Fruit fly (Drosophila melanogaster): ENCODE measurements around the gene CG14273.

DNA sequence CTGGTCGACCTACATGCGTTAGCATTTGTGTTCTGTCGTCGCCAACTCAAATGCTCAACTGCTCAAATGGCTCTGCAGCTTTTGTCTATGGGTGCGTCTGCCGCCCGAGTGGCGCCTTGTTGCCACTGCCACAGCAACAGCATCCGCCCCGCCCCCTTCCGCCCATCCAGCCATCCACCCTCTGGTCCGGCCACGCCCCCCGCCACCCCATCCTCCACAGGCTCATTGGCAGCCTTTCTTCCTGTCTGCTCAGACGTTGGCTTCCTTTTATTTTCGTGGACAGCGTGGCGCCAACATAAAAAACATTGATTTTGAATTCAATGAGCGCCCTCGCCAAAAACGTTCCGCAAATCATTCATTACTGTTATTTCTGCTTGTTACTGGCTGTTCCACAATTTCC is 8.9 kb upstream of the CG14273 start:
- TF ChIP-seq CG11902 (GFP tag; optimal IDR thresholded peaks at IDR 0.05) (no peak), Sox14 (GFP tag; optimal IDR thresholded peaks at IDR 0.05) (no peak), lz (GFP tag; optimal IDR thresholded peaks at IDR 0.05) (no peak), CG1621 (tag; optimal IDR thresholded peaks at IDR 0.05) (no peak), acj6 (GFP tag; optimal IDR thresholded peaks at IDR 0.05) (no peak), Hr4 (GFP tag; optimal IDR thresholded peaks at IDR 0.05) (no peak), CG6808 (GFP tag; optimal IDR thresholded peaks at IDR 0.05) (no peak)

Data from whole organism, prepupa.